Fruit fly (Drosophila melanogaster) whole organism, embryonic: ENCODE data around the gene SPARC.

Source experiments
- Antp ChIP-seq: fragments of 200-800 bp; sonication (Bioruptor generic); optimal IDR thresholded peaks from 3 replicates; lab custom pipeline; 2016; ENCODE audit warnings: missing biosample characterization, missing genetic modification characterization
- Bdp1 ChIP-seq: fragments of 200-800 bp; sonication (Bioruptor generic); optimal IDR thresholded peaks from 3 replicates; lab custom pipeline; 2016; ENCODE audit warnings: missing biosample characterization, missing genetic modification characterization
- CG11085 ChIP-seq: fragments of 200-800 bp; sonication (Bioruptor generic); IDR thresholded peaks from 2 replicates; pipeline ENCODE4 v1.3.6; 2022; ENCODE audit warnings: missing biosample characterization, missing genetic modification characterization
- CG12071 ChIP-seq: fragments of 200-800 bp; sonication (Bioruptor generic); optimal IDR thresholded peaks from 3 replicates; lab custom pipeline; 2018; ENCODE audit warnings: missing biosample characterization, mild to moderate bottlenecking, missing genetic modification characterization
- CG12104 ChIP-seq: fragments of 200-800 bp; sonication (Bioruptor generic); optimal IDR thresholded peaks from 3 replicates; lab custom pipeline; 2016; ENCODE audit warnings: missing biosample characterization, missing genetic modification characterization
- CG12236 ChIP-seq: fragments of 200-800 bp; sonication (Bioruptor generic); optimal IDR thresholded peaks from 2 replicates; lab custom pipeline; 2016; ENCODE audit warnings: missing biosample characterization, missing genetic modification characterization
- CG12299 ChIP-seq: fragments of 200-800 bp; sonication (Bioruptor generic); optimal IDR thresholded peaks from 2 replicates; lab custom pipeline; 2018; ENCODE audit warnings: missing biosample characterization, mild to moderate bottlenecking, missing genetic modification characterization
- CG1233 ChIP-seq: fragments of 200-800 bp; sonication (Bioruptor generic); optimal IDR thresholded peaks from 4 replicates; lab custom pipeline; 2018; ENCODE audit warnings: missing biosample characterization, mild to moderate bottlenecking, missing genetic modification characterization
- CG12769 ChIP-seq: fragments of 200-800 bp; sonication (Bioruptor generic); optimal IDR thresholded peaks from 2 replicates; lab custom pipeline; 2019; ENCODE audit warnings: missing biosample characterization, mild to moderate bottlenecking, missing genetic modification characterization, moderate library complexity
- CG12942 ChIP-seq: fragments of 200-800 bp; sonication (Bioruptor generic); optimal IDR thresholded peaks from 3 replicates; lab custom pipeline; 2016; ENCODE audit warnings: missing biosample characterization, missing genetic modification characterization
- CG13123 ChIP-seq: fragments of 200-800 bp; sonication (Bioruptor generic); optimal IDR thresholded peaks from 2 replicates; lab custom pipeline; 2016; ENCODE audit warnings: missing biosample characterization, missing genetic modification characterization
- CG14860 ChIP-seq: fragments of 200-800 bp; sonication (Bioruptor generic); IDR thresholded peaks from 3 replicates; pipeline ENCODE4 v1.3.6; 2022; ENCODE audit warnings: missing biosample characterization, missing genetic modification characterization; ENCODE audit not compliant: partially characterized antibody
- CG1529 ChIP-seq: fragments of 200-800 bp; sonication (Bioruptor generic); optimal IDR thresholded peaks from 3 replicates; lab custom pipeline; 2018; ENCODE audit warnings: missing biosample characterization, missing genetic modification characterization
- CG1603 ChIP-seq: fragments of 200-800 bp; sonication (Bioruptor generic); optimal IDR thresholded peaks from 2 replicates; lab custom pipeline; 2019; ENCODE audit warnings: missing biosample characterization, mild to moderate bottlenecking, missing genetic modification characterization, moderate library complexity
- CG17361 ChIP-seq: fragments of 200-800 bp; sonication (Bioruptor generic); IDR thresholded peaks from 3 replicates; pipeline ENCODE4 v1.3.6; 2022; ENCODE audit warnings: missing biosample characterization, missing genetic modification characterization
- CG2120 ChIP-seq: fragments of 200-800 bp; sonication (Bioruptor generic); optimal IDR thresholded peaks from 3 replicates; lab custom pipeline; 2016; ENCODE audit warnings: missing biosample characterization, missing genetic modification characterization
- CG2199 ChIP-seq: fragments of 200-800 bp; sonication (Bioruptor generic); IDR thresholded peaks from 3 replicates; pipeline ENCODE4 v1.3.6; 2022; ENCODE audit warnings: missing biosample characterization, missing genetic modification characterization
- CG2678 ChIP-seq: fragments of 200-800 bp; sonication (Bioruptor generic); optimal IDR thresholded peaks from 3 replicates; lab custom pipeline; 2019; ENCODE audit warnings: missing biosample characterization, mild to moderate bottlenecking, missing genetic modification characterization, moderate library complexity
- CG30020 ChIP-seq: fragments of 200-800 bp; optimal IDR thresholded peaks from 2 replicates; lab custom pipeline; 2019; ENCODE audit warnings: missing biosample characterization, mild to moderate bottlenecking, missing genetic modification characterization, moderate library complexity
- CG34422 ChIP-seq: fragments of 200-800 bp; sonication (Bioruptor generic); IDR thresholded peaks from 3 replicates; pipeline ENCODE4 v1.3.6; 2022; ENCODE audit warnings: missing biosample characterization, missing genetic modification characterization
- CG4617 ChIP-seq: fragments of 200-800 bp; sonication (Bioruptor generic); optimal IDR thresholded peaks from 3 replicates; lab custom pipeline; 2016; ENCODE audit warnings: missing biosample characterization, missing genetic modification characterization, borderline replicate concordance
- CG6175 ChIP-seq: fragments of 200-800 bp; sonication (Bioruptor generic); IDR thresholded peaks from 3 replicates; pipeline ENCODE4 v1.3.6; 2022; ENCODE audit warnings: missing biosample characterization, missing genetic modification characterization
- CG9876 ChIP-seq: fragments of 200-800 bp; sonication (Bioruptor generic); optimal IDR thresholded peaks from 2 replicates; lab custom pipeline; 2016; ENCODE audit warnings: missing biosample characterization, missing genetic modification characterization
- CrebB ChIP-seq: fragments of 200-800 bp; sonication (Bioruptor generic); optimal IDR thresholded peaks from 3 replicates; lab custom pipeline; 2018; ENCODE audit warnings: missing biosample characterization, mild to moderate bottlenecking, missing genetic modification characterization
- Deaf1 ChIP-seq: fragments of 200-800 bp; optimal IDR thresholded peaks from 3 replicates; lab custom pipeline; 2019; ENCODE audit warnings: missing biosample characterization, mild to moderate bottlenecking, missing genetic modification characterization, moderate library complexity
- Dfd ChIP-seq, 2 experiments: fragments of >200 bp; optimal IDR thresholded peaks; 2 replicates each; lab custom pipeline; 2017; ENCODE audit warnings: missing biosample characterization in 2 of 2, missing genetic modification characterization in 2 of 2
- Dip2 ChIP-seq: fragments of 200-800 bp; sonication (Bioruptor generic); IDR thresholded peaks from 2 replicates; pipeline ENCODE4 v1.3.6; 2022; ENCODE audit warnings: missing biosample characterization, missing genetic modification characterization
- Elba2 ChIP-seq: fragments of 200-800 bp; sonication (Bioruptor generic); optimal IDR thresholded peaks from 3 replicates; lab custom pipeline; 2016; ENCODE audit warnings: missing biosample characterization, missing genetic modification characterization
- Fer2 ChIP-seq: fragments of 200-800 bp; sonication (Bioruptor generic); optimal IDR thresholded peaks from 2 replicates; lab custom pipeline; 2018; ENCODE audit warnings: missing biosample characterization, mild to moderate bottlenecking, missing genetic modification characterization, moderate library complexity
- HLH54F ChIP-seq: fragments of 200-800 bp; sonication (Bioruptor generic); optimal IDR thresholded peaks from 3 replicates; lab custom pipeline; 2016; ENCODE audit warnings: missing biosample characterization, missing genetic modification characterization
- HmgD ChIP-seq: fragments of 200-800 bp; sonication (Bioruptor generic); optimal IDR thresholded peaks from 3 replicates; lab custom pipeline; 2016; ENCODE audit warnings: missing biosample characterization, missing genetic modification characterization
- Pdp1 ChIP-seq, 2 experiments: fragments of 200-800 bp; sonication (Bioruptor generic); optimal IDR thresholded peaks; 3 replicates each; lab custom pipeline; 2016; ENCODE audit warnings: missing biosample characterization in 2 of 2, missing genetic modification characterization in 2 of 2, mild to moderate bottlenecking in 1 of 2, moderate library complexity in 1 of 2
- Sry-β ChIP-seq: fragments of 200-800 bp; sonication (Bioruptor generic); optimal IDR thresholded peaks from 2 replicates; lab custom pipeline; 2018; ENCODE audit warnings: missing biosample characterization, mild to moderate bottlenecking, missing genetic modification characterization, moderate library complexity
- ash1 ChIP-seq: fragments of 200-800 bp; sonication (Bioruptor generic); optimal IDR thresholded peaks from 2 replicates; lab custom pipeline; 2018; ENCODE audit warnings: missing biosample characterization, mild to moderate bottlenecking, missing genetic modification characterization
- cad ChIP-seq: fragments of >200 bp; optimal IDR thresholded peaks from 2 replicates; lab custom pipeline; 2017; ENCODE audit warnings: missing biosample characterization, missing genetic modification characterization
- chif ChIP-seq, 2 experiments: fragments of 200-800 bp; sonication (Bioruptor generic); optimal IDR thresholded peaks; 3 replicates each; lab custom pipeline; 2016; ENCODE audit warnings: missing biosample characterization in 2 of 2, missing genetic modification characterization in 2 of 2
- kay ChIP-seq: fragments of 200-800 bp; sonication (Bioruptor generic); optimal IDR thresholded peaks from 2 replicates; lab custom pipeline; 2016; ENCODE audit warnings: missing biosample characterization, missing genetic modification characterization
- mam ChIP-seq: fragments of 200-800 bp; sonication (Bioruptor generic); optimal IDR thresholded peaks from 3 replicates; lab custom pipeline; 2016; ENCODE audit warnings: missing biosample characterization, missing genetic modification characterization
- nerfin-1 ChIP-seq: fragments of 200-800 bp; sonication (Bioruptor generic); optimal IDR thresholded peaks from 3 replicates; lab custom pipeline; 2019; ENCODE audit warnings: missing biosample characterization, mild to moderate bottlenecking, missing genetic modification characterization, moderate library complexity
- ranshi ChIP-seq: fragments of 200-800 bp; sonication (Bioruptor generic); IDR thresholded peaks from 2 replicates; pipeline ENCODE4 v1.3.6; 2022; ENCODE audit warnings: missing biosample characterization, missing genetic modification characterization
- sd ChIP-seq: fragments of 200-800 bp; sonication (Bioruptor generic); optimal IDR thresholded peaks from 3 replicates; lab custom pipeline; 2018; ENCODE audit warnings: missing biosample characterization, mild to moderate bottlenecking, missing genetic modification characterization, moderate library complexity
- sens ChIP-seq: fragments of 200-800 bp; sonication (Bioruptor generic); peaks from one replicate; lab custom pipeline; 2016; ENCODE audit warnings: missing biosample characterization, missing genetic modification characterization
- sens-2 ChIP-seq: fragments of 200-800 bp; sonication (Bioruptor generic); IDR thresholded peaks from 2 replicates; pipeline ENCODE4 v1.3.6; 2022; ENCODE audit warnings: missing biosample characterization, missing genetic modification characterization
- slbo ChIP-seq: fragments of 200-800 bp; sonication (Bioruptor generic); IDR thresholded peaks from 2 replicates; pipeline ENCODE4 v1.3.6; 2022; ENCODE audit warnings: missing biosample characterization, missing genetic modification characterization
- slp2 ChIP-seq: fragments of 200-800 bp; sonication (Bioruptor generic); optimal IDR thresholded peaks from 2 replicates; lab custom pipeline; 2016; ENCODE audit warnings: missing biosample characterization, missing genetic modification characterization
- ssp ChIP-seq: fragments of 200-800 bp; sonication (Bioruptor generic); IDR thresholded peaks from 2 replicates; pipeline ENCODE4 v1.3.6; 2022; ENCODE audit warnings: missing biosample characterization, missing genetic modification characterization
- stwl ChIP-seq: fragments of 200-800 bp; sonication (Bioruptor generic); optimal IDR thresholded peaks from 3 replicates; lab custom pipeline; 2018; ENCODE audit warnings: missing biosample characterization, mild to moderate bottlenecking, missing genetic modification characterization, moderate library complexity
- tgo ChIP-seq: fragments of 200-800 bp; sonication (Bioruptor generic); IDR thresholded peaks from 3 replicates; pipeline ENCODE4 v1.3.6; 2022; ENCODE audit warnings: missing biosample characterization, missing genetic modification characterization
- vnd ChIP-seq: fragments of 200-800 bp; sonication (Bioruptor generic); IDR thresholded peaks from 3 replicates; pipeline ENCODE4 v1.3.6; 2022; ENCODE audit warnings: missing biosample characterization, missing genetic modification characterization; ENCODE audit not compliant: partially characterized antibody

Gene SPARC

dm6 chr3R:26881121-26881895 is 9.5 kb upstream of the SPARC start, which contains the start of the genes ro and T48 (continued):
- TF ChIP-seq nerfin-1 (tag; lab: Kevin White, UChicago) = peak; percentile 25
- peak; percentile 51 for TF ChIP-seq CrebB (tag; lab: Kevin White, UChicago)
- TF ChIP-seq CG34422 (GFP tag; lab: Robert Waterston, UW) = peak; percentile 46; the same call in 1 of the 3 replicates
- peak; percentile 44 to 53 for TF ChIP-seq chif (GFP tag; optimal IDR thresholded peaks at IDR 0.05; lab: Kevin White, UChicago)
- TF ChIP-seq HLH54F (GFP tag; lab: Kevin White, UChicago) = peak; percentile 68
- TF ChIP-seq slp2 = no peak
- TF ChIP-seq Pdp1 (GFP tag; optimal IDR thresholded peaks at IDR 0.05; lab: Kevin White, UChicago) = peak; percentile 49 to 82
- TF ChIP-seq CG1233 (GFP tag; lab: Kevin White, UChicago) = no peak
- TF ChIP-seq kay (GFP tag; lab: Kevin White, UChicago) = peak; percentile 16
- peak; percentile 42 for TF ChIP-seq Deaf1 (tag; lab: Kevin White, UChicago)
- TF ChIP-seq stwl (tag; lab: Kevin White, UChicago) = peak; percentile 75
- TF ChIP-seq CG30020 (tag; lab: Kevin White, UChicago) = peak; percentile 5
- TF ChIP-seq CG12769 = peak; percentile 81
- TF ChIP-seq CG9876 = peak; percentile 77
- TF ChIP-seq Dfd (GFP tag; optimal IDR thresholded peaks at IDR 0.05; lab: Kevin White, UChicago) = peak in 1 of 2 experiments; percentile 76
- TF ChIP-seq CG12236 (GFP tag; lab: Kevin White, UChicago) = no peak
- TF ChIP-seq sd (tag; lab: Kevin White, UChicago) = peak; percentile 57
- no peak; the same call in 2 of the 3 replicates for TF ChIP-seq CG17361 (GFP tag; lab: Robert Waterston, UW)
- peak; percentile 54 for TF ChIP-seq CG12071
- TF ChIP-seq cad (GFP tag; lab: Kevin White, UChicago) = no peak
- TF ChIP-seq ash1 = peak; percentile 39
- peak; percentile 38; the same call in 1 of the 2 replicates for TF ChIP-seq ranshi (GFP tag; lab: Robert Waterston, UW)
- peak; percentile 69 for TF ChIP-seq CG2120 (GFP tag; lab: Kevin White, UChicago)
- no peak for TF ChIP-seq sens-2 (GFP tag; lab: Robert Waterston, UW)
- peak; percentile 7 for TF ChIP-seq CG13123 (GFP tag; lab: Kevin White, UChicago)
- TF ChIP-seq CG4617 (GFP tag; lab: Kevin White, UChicago) = peak; percentile 48
- peak; percentile 65 for TF ChIP-seq mam (GFP tag; lab: Kevin White, UChicago)
- TF ChIP-seq CG1529 = no peak
- TF ChIP-seq CG11085 (GFP tag; lab: Robert Waterston, UW) = peak; percentile 42; the same call in 1 of the 2 replicates
- peak; percentile 56 for TF ChIP-seq CG12942
- 0 out of 3 replicates have a peak, but pooled peaks have one; percentile 8 for TF ChIP-seq CG14860
- TF ChIP-seq Sry-β (GFP tag; lab: Kevin White, UChicago) = peak; percentile 4
- TF ChIP-seq CG12299 (tag; lab: Kevin White, UChicago) = no peak
- peak; percentile 8 for TF ChIP-seq CG2678 (tag; lab: Kevin White, UChicago)
- TF ChIP-seq Antp = peak; percentile 72
- TF ChIP-seq Elba2 (GFP tag; lab: Kevin White, UChicago) = no peak
- no peak for TF ChIP-seq CG6175 (GFP tag; lab: Robert Waterston, UW)
- TF ChIP-seq Dip2 (GFP tag; lab: Robert Waterston, UW) = no peak
- peak; percentile 70 for TF ChIP-seq ssp (GFP tag; lab: Robert Waterston, UW)
- TF ChIP-seq Bdp1 = peak; percentile 71
- TF ChIP-seq Fer2 (tag; lab: Kevin White, UChicago) = peak; percentile 24
- TF ChIP-seq slbo (GFP tag; lab: Robert Waterston, UW) = peak; percentile 64; the same call in 1 of the 2 replicates
- peak; percentile 0 for TF ChIP-seq CG12104 (GFP tag; lab: Kevin White, UChicago)
- TF ChIP-seq tgo (GFP tag; lab: Robert Waterston, UW) = peak; percentile 47; the same call in 1 of the 3 replicates
- TF ChIP-seq sens (GFP tag; lab: Kevin White, UChicago) = peak; percentile 87
- 0 out of 3 replicates have a peak, but pooled peaks have one; percentile 58 for TF ChIP-seq CG2199 (GFP tag; lab: Robert Waterston, UW)
- peak; percentile 91 for TF ChIP-seq HmgD (GFP tag; lab: Kevin White, UChicago)
- TF ChIP-seq CG1603 (tag; lab: Kevin White, UChicago) = peak; percentile 93
- TF ChIP-seq vnd (GFP tag; lab: Robert Waterston, UW) = 0 out of 3 replicates have a peak, but pooled peaks have one; percentile 19
